Fruit fly (Drosophila melanogaster) whole organism, embryonic: Measurements from ENCODE around the gene Vti1b.
A peak's percentile ranks its signal among the peaks of the same experiment; 100 is the strongest.

ENCODE experiments used
- Asciz ChIP-seq: fragments of 200-800 bp; sonication (Bioruptor generic); optimal IDR thresholded peaks from 2 replicates; lab custom pipeline; 2017; ENCODE audit warnings: missing biosample characterization, mild to moderate bottlenecking, missing genetic modification characterization, missing genetic modification reagents
- B-H2 ChIP-seq: fragments of 200-800 bp; sonication (Bioruptor generic); optimal IDR thresholded peaks from 2 replicates; lab custom pipeline; 2018; ENCODE audit warnings: missing biosample characterization, mild to moderate bottlenecking, missing genetic modification characterization
- Bgb ChIP-seq: fragments of 200-800 bp; sonication (Bioruptor generic); IDR thresholded peaks from 2 replicates; pipeline ENCODE4 v1.3.6; 2022; ENCODE audit warnings: missing biosample characterization, missing genetic modification characterization; ENCODE audit not compliant: partially characterized antibody
- CG10654 ChIP-seq: fragments of 200-800 bp; sonication (Bioruptor generic); optimal IDR thresholded peaks from 2 replicates; lab custom pipeline; 2016; ENCODE audit warnings: missing biosample characterization, missing genetic modification characterization
- CG11398 ChIP-seq: fragments of 200-800 bp; sonication (Bioruptor generic); optimal IDR thresholded peaks from 2 replicates; lab custom pipeline; 2016; ENCODE audit warnings: missing biosample characterization, missing genetic modification characterization
- CG11560 ChIP-seq: fragments of 200-800 bp; sonication (Bioruptor generic); IDR thresholded peaks from 3 replicates; pipeline ENCODE4 v1.3.6; 2022; ENCODE audit warnings: missing biosample characterization, missing genetic modification characterization
- CG12659 ChIP-seq: fragments of 200-800 bp; sonication (Bioruptor generic); optimal IDR thresholded peaks from 3 replicates; lab custom pipeline; 2017; ENCODE audit warnings: mild to moderate bottlenecking, missing biosample characterization, missing genetic modification reagents, missing genetic modification characterization
- CG12942 ChIP-seq: fragments of 200-800 bp; sonication (Bioruptor generic); optimal IDR thresholded peaks from 3 replicates; lab custom pipeline; 2016; ENCODE audit warnings: missing biosample characterization, missing genetic modification characterization
- CG15269 ChIP-seq: fragments of 200-800 bp; sonication (Bioruptor generic); optimal IDR thresholded peaks from 2 replicates; lab custom pipeline; 2018; ENCODE audit warnings: missing biosample characterization, mild to moderate bottlenecking, missing genetic modification characterization, moderate library complexity
- CG15479 ChIP-seq: fragments of 200-800 bp; sonication (Bioruptor generic); optimal IDR thresholded peaks from 3 replicates; lab custom pipeline; 2019; ENCODE audit warnings: missing biosample characterization, mild to moderate bottlenecking, missing genetic modification characterization, moderate library complexity
- CG15601 ChIP-seq: fragments of 200-800 bp; sonication (Bioruptor generic); optimal IDR thresholded peaks from 3 replicates; lab custom pipeline; 2019; ENCODE audit warnings: missing biosample characterization, mild to moderate bottlenecking, missing genetic modification characterization, moderate library complexity
- CG16815 ChIP-seq: fragments of 200-800 bp; sonication (Bioruptor generic); optimal IDR thresholded peaks from 3 replicates; lab custom pipeline; 2017; ENCODE audit warnings: missing biosample characterization, mild to moderate bottlenecking, missing genetic modification characterization
- CG1792 ChIP-seq: fragments of 200-800 bp; sonication (Bioruptor generic); optimal IDR thresholded peaks from 2 replicates; lab custom pipeline; 2016; ENCODE audit warnings: missing biosample characterization, missing genetic modification characterization
- CG18599 ChIP-seq: fragments of 200-800 bp; sonication (Bioruptor generic); optimal IDR thresholded peaks from 3 replicates; lab custom pipeline; 2017; ENCODE audit warnings: missing biosample characterization, missing genetic modification characterization, mild to moderate bottlenecking, moderate library complexity, missing genetic modification reagents
- CG18619 ChIP-seq: fragments of 200-800 bp; sonication (Bioruptor generic); optimal IDR thresholded peaks from 3 replicates; lab custom pipeline; 2017; ENCODE audit warnings: missing biosample characterization, mild to moderate bottlenecking, missing genetic modification characterization
- CG2199 ChIP-seq: fragments of 200-800 bp; sonication (Bioruptor generic); IDR thresholded peaks from 3 replicates; pipeline ENCODE4 v1.3.6; 2022; ENCODE audit warnings: missing biosample characterization, missing genetic modification characterization
- CG2875 ChIP-seq: fragments of 200-800 bp; sonication (Bioruptor generic); optimal IDR thresholded peaks from 2 replicates; lab custom pipeline; 2017; ENCODE audit warnings: missing biosample characterization, mild to moderate bottlenecking, missing genetic modification characterization, missing genetic modification reagents
- CG34224 ChIP-seq: fragments of 200-800 bp; sonication (Bioruptor generic); IDR thresholded peaks from 3 replicates; pipeline ENCODE4 v1.3.6; 2022; ENCODE audit warnings: missing biosample characterization, missing genetic modification characterization; ENCODE audit not compliant: partially characterized antibody
- CG34422 ChIP-seq: fragments of 200-800 bp; sonication (Bioruptor generic); IDR thresholded peaks from 3 replicates; pipeline ENCODE4 v1.3.6; 2022; ENCODE audit warnings: missing biosample characterization, missing genetic modification characterization
- CG3838 ChIP-seq: fragments of 200-800 bp; sonication (Bioruptor generic); optimal IDR thresholded peaks from 3 replicates; lab custom pipeline; 2016; ENCODE audit warnings: missing biosample characterization, missing genetic modification characterization
- CG4424 ChIP-seq: fragments of 200-800 bp; sonication (Bioruptor generic); optimal IDR thresholded peaks from 3 replicates; lab custom pipeline; 2016; ENCODE audit warnings: missing biosample characterization, missing genetic modification characterization
- CG5245 ChIP-seq: fragments of 200-800 bp; sonication (Bioruptor generic); optimal IDR thresholded peaks from 3 replicates; lab custom pipeline; 2016; ENCODE audit warnings: missing biosample characterization, missing genetic modification characterization
- CG9437 ChIP-seq: fragments of 200-800 bp; sonication (Bioruptor generic); optimal IDR thresholded peaks from 2 replicates; lab custom pipeline; 2018; ENCODE audit warnings: missing biosample characterization, mild to moderate bottlenecking, missing genetic modification characterization
- CG9727 ChIP-seq: fragments of 200-800 bp; sonication (Bioruptor generic); optimal IDR thresholded peaks from 3 replicates; lab custom pipeline; 2017; ENCODE audit warnings: missing biosample characterization, mild to moderate bottlenecking, missing genetic modification characterization
- CoRest ChIP-seq: fragments of 200-800 bp; sonication (Bioruptor generic); optimal IDR thresholded peaks from 3 replicates; lab custom pipeline; 2018; ENCODE audit warnings: missing biosample characterization, mild to moderate bottlenecking, missing genetic modification characterization, moderate library complexity
- Ets97D ChIP-seq: fragments of 200-800 bp; sonication (Bioruptor generic); optimal IDR thresholded peaks from 3 replicates; lab custom pipeline; 2016; ENCODE audit warnings: missing biosample characterization, missing genetic modification characterization
- Hmx ChIP-seq: fragments of 200-800 bp; sonication (Bioruptor generic); optimal IDR thresholded peaks from 2 replicates; lab custom pipeline; 2016; ENCODE audit warnings: missing biosample characterization, missing genetic modification characterization
- Hr51 ChIP-seq, 2 experiments: fragments of 200-800 bp; sonication (Bioruptor generic); optimal IDR thresholded peaks; 2 replicates in 1 of 2; 3 replicates in 1 of 2; lab custom pipeline; 2016 to 2018; ENCODE audit warnings: missing biosample characterization in 2 of 2, missing genetic modification characterization in 2 of 2, mild to moderate bottlenecking in 1 of 2, moderate library complexity in 1 of 2
- MTF-1 ChIP-seq: fragments of 200-800 bp; sonication (Bioruptor generic); optimal IDR thresholded peaks from 2 replicates; lab custom pipeline; 2018; ENCODE audit warnings: missing biosample characterization, mild to moderate bottlenecking, missing genetic modification characterization, borderline replicate concordance
- Oaz ChIP-seq: fragments of 200-800 bp; sonication (Bioruptor generic); IDR thresholded peaks from 2 replicates; pipeline ENCODE4 v1.3.6; 2022; ENCODE audit warnings: missing biosample characterization, missing genetic modification characterization
- Pdp1 ChIP-seq, 2 experiments: fragments of 200-800 bp; sonication (Bioruptor generic); optimal IDR thresholded peaks; 3 replicates each; lab custom pipeline; 2016; ENCODE audit warnings: missing biosample characterization in 2 of 2, missing genetic modification characterization in 2 of 2, mild to moderate bottlenecking in 1 of 2, moderate library complexity in 1 of 2
- Six4 ChIP-seq: fragments of 200-800 bp; sonication (Bioruptor generic); optimal IDR thresholded peaks from 2 replicates; lab custom pipeline; 2016; ENCODE audit warnings: missing biosample characterization, missing genetic modification characterization
- Sry-δ ChIP-seq: fragments of 200-800 bp; sonication (Bioruptor generic); optimal IDR thresholded peaks from 2 replicates; lab custom pipeline; 2016; ENCODE audit warnings: missing biosample characterization, missing genetic modification characterization
- Tbp ChIP-seq: fragments of >200 bp; optimal IDR thresholded peaks from 2 replicates; lab custom pipeline; 2018; ENCODE audit warnings: missing biosample characterization, missing genetic modification characterization
- ase ChIP-seq: fragments of 200-800 bp; sonication (Bioruptor generic); IDR thresholded peaks from 3 replicates; pipeline ENCODE4 v1.3.6; 2022; ENCODE audit warnings: missing biosample characterization, missing genetic modification characterization
- emc ChIP-seq: fragments of 200-800 bp; sonication (Bioruptor generic); optimal IDR thresholded peaks from 2 replicates; lab custom pipeline; 2016; ENCODE audit warnings: missing biosample characterization, missing genetic modification characterization
- esg ChIP-seq: fragments of 200-800 bp; sonication (Bioruptor generic); conservative IDR thresholded peaks from 2 replicates; pipeline ENCODE4 v1.3.6; 2022; ENCODE audit warnings: missing biosample characterization, missing genetic modification characterization
- eve ChIP-seq, 2 experiments: fragments of >200 bp; optimal IDR thresholded peaks; 2 replicates each; lab custom pipeline; 2017; ENCODE audit warnings: missing biosample characterization in 2 of 2, missing genetic modification characterization in 2 of 2
- h ChIP-seq: fragments of >200 bp; optimal IDR thresholded peaks from 2 replicates; lab custom pipeline; 2017
- hb ChIP-seq: fragments of 200-800 bp; sonication (Bioruptor generic); IDR thresholded peaks from 3 replicates; pipeline ENCODE4 v1.3.6; 2022; ENCODE audit warnings: missing biosample characterization, missing genetic modification characterization; ENCODE audit not compliant: partially characterized antibody
- jing ChIP-seq: fragments of 200-800 bp; sonication (Bioruptor generic); optimal IDR thresholded peaks from 2 replicates; lab custom pipeline; 2018; ENCODE audit warnings: missing biosample characterization, mild to moderate bottlenecking, missing genetic modification characterization
- kni ChIP-seq: fragments of 200-800 bp; sonication (Bioruptor generic); optimal IDR thresholded peaks from 3 replicates; lab custom pipeline; 2017; ENCODE audit warnings: mild to moderate bottlenecking, missing biosample characterization, missing genetic modification reagents, missing genetic modification characterization
- mam ChIP-seq: fragments of 200-800 bp; sonication (Bioruptor generic); optimal IDR thresholded peaks from 3 replicates; lab custom pipeline; 2016; ENCODE audit warnings: missing biosample characterization, missing genetic modification characterization
- nerfin-2 ChIP-seq: fragments of 200-800 bp; sonication (Bioruptor generic); IDR thresholded peaks from 2 replicates; pipeline ENCODE4 v1.3.6; 2022; ENCODE audit warnings: missing biosample characterization, missing genetic modification characterization; ENCODE audit not compliant: partially characterized antibody
- pzg ChIP-seq: fragments of 200-800 bp; sonication (Bioruptor generic); optimal IDR thresholded peaks from 3 replicates; lab custom pipeline; 2018; ENCODE audit warnings: missing biosample characterization, mild to moderate bottlenecking, missing genetic modification characterization, moderate library complexity
- repo ChIP-seq: fragments of 200-800 bp; sonication (Bioruptor generic); optimal IDR thresholded peaks from 2 replicates; lab custom pipeline; 2016; ENCODE audit warnings: missing biosample characterization, missing genetic modification characterization
- sim ChIP-seq: fragments of 200-800 bp; sonication (Bioruptor generic); IDR thresholded peaks from 2 replicates; pipeline ENCODE4 v1.3.6; 2022; ENCODE audit warnings: missing biosample characterization, missing genetic modification characterization
- tio ChIP-seq: fragments of 200-800 bp; sonication (Bioruptor generic); optimal IDR thresholded peaks from 2 replicates; lab custom pipeline; 2017; ENCODE audit warnings: missing biosample characterization, missing genetic modification characterization, inconsistent platforms
- trh ChIP-seq: fragments of 200-800 bp; sonication (Bioruptor generic); optimal IDR thresholded peaks from 2 replicates; lab custom pipeline; 2016; ENCODE audit warnings: missing biosample characterization, missing genetic modification characterization
- tup ChIP-seq: fragments of 200-800 bp; sonication (Bioruptor generic); optimal IDR thresholded peaks from 2 replicates; lab custom pipeline; 2016; ENCODE audit warnings: missing biosample characterization, mild to moderate bottlenecking, missing genetic modification characterization, moderate library complexity

Gene Vti1b

DNA sequence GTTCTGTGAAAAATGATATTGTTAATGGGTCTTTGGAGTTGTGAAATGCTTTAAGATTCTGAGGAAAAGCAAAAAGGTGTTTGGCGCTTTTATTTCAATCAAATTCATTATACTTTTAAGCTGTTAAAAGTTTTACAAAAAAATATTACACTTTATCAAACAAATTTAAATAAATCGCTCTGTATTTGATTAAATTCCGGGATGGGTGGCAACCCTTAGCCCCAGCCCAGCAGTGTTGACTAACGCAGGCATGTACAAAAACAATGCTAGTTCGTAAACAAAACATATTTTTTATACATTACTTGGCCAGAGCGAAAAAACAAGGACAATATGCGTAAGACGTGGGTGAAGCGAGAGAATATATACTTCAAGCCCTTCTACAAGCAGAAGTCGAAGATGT lies 7.9 kb downstream of the Vti1b start, which contains the start of gene CG7685 (continued):
- TF ChIP-seq CG12942 (GFP tag; lab: Kevin White, UChicago) = peak; percentile 43
- TF ChIP-seq repo (GFP tag; lab: Kevin White, UChicago) = peak; percentile 63
- TF ChIP-seq trh (GFP tag; lab: Kevin White, UChicago) = no peak
- TF ChIP-seq CG12659 (GFP tag; lab: Kevin White, UChicago) = peak; percentile 75
- peak; percentile 66 for TF ChIP-seq Ets97D (GFP tag; lab: Kevin White, UChicago)
- peak; percentile 89 for TF ChIP-seq B-H2 (GFP tag; lab: Kevin White, UChicago)
- peak; percentile 54 to 62 for TF ChIP-seq Hr51 (GFP tag; optimal IDR thresholded peaks at IDR 0.05; lab: Kevin White, UChicago)
- TF ChIP-seq eve (GFP tag; optimal IDR thresholded peaks at IDR 0.05; lab: Kevin White, UChicago) = no peak
- no peak for TF ChIP-seq h (lab: Kevin White, UChicago)
- no peak for TF ChIP-seq Tbp (GFP tag; lab: Kevin White, UChicago)
- peak; percentile 76 for TF ChIP-seq mam (GFP tag; lab: Kevin White, UChicago)
- TF ChIP-seq CG9727 (GFP tag; lab: Kevin White, UChicago) = peak; percentile 40
- TF ChIP-seq Hmx (GFP tag; lab: Kevin White, UChicago) = peak; percentile 15
- TF ChIP-seq CG11398 = no peak
- TF ChIP-seq emc (GFP tag; lab: Kevin White, UChicago) = no peak
- TF ChIP-seq CG10654 (GFP tag; lab: Kevin White, UChicago) = peak; percentile 32
- no peak for TF ChIP-seq kni (GFP tag; lab: Kevin White, UChicago)
- TF ChIP-seq nerfin-2 = no peak
- TF ChIP-seq MTF-1 (GFP tag; lab: Kevin White, UChicago) = no peak
- TF ChIP-seq CG4424 (GFP tag; lab: Kevin White, UChicago) = peak; percentile 55
- TF ChIP-seq CoRest (tag; lab: Kevin White, UChicago) = peak; percentile 59
- TF ChIP-seq CG15601 = peak; percentile 45
- peak; percentile 73 for TF ChIP-seq CG15269 (tag; lab: Kevin White, UChicago)
- peak; percentile 54 to 68 for TF ChIP-seq Pdp1 (GFP tag; optimal IDR thresholded peaks at IDR 0.05; lab: Kevin White, UChicago)
- no peak for TF ChIP-seq sim
- TF ChIP-seq tio (GFP tag; lab: Kevin White, UChicago) = no peak
- no peak for TF ChIP-seq esg (GFP tag; lab: Robert Waterston, UW)
- TF ChIP-seq CG34224 (GFP tag; lab: Robert Waterston, UW) = peak; percentile 24; the same call in 1 of the 3 replicates
- TF ChIP-seq Six4 (GFP tag; lab: Kevin White, UChicago) = peak; percentile 44
- TF ChIP-seq Sry-δ (GFP tag; lab: Kevin White, UChicago) = peak; percentile 36
- TF ChIP-seq CG11560 = no peak
- peak; percentile 62 for TF ChIP-seq pzg (GFP tag; lab: Kevin White, UChicago)
- peak; percentile 18 for TF ChIP-seq CG3838 (GFP tag; lab: Kevin White, UChicago)
- TF ChIP-seq CG5245 (GFP tag; lab: Kevin White, UChicago) = peak; percentile 34
- no peak for TF ChIP-seq CG16815 (GFP tag; lab: Kevin White, UChicago)
- peak; percentile 18 for TF ChIP-seq Asciz (GFP tag; lab: Kevin White, UChicago)
- TF ChIP-seq hb (GFP tag; lab: Robert Waterston, UW) = no peak
- TF ChIP-seq CG1792 (GFP tag; lab: Kevin White, UChicago) = peak; percentile 20
- TF ChIP-seq CG34422 (GFP tag; lab: Robert Waterston, UW) = peak; percentile 71
- TF ChIP-seq CG9437 (GFP tag; lab: Kevin White, UChicago) = peak; percentile 3
- peak; percentile 35; the same call in 1 of the 2 replicates for TF ChIP-seq Bgb (GFP tag; lab: Robert Waterston, UW)
- peak; percentile 50 for TF ChIP-seq tup (GFP tag; lab: Kevin White, UChicago)
- peak; percentile 51 for TF ChIP-seq CG18619 (GFP tag; lab: Kevin White, UChicago)
- TF ChIP-seq Oaz (GFP tag; lab: Robert Waterston, UW) = no peak
- no peak for TF ChIP-seq CG15479 (GFP tag; lab: Kevin White, UChicago)
- no peak for TF ChIP-seq jing
- peak; percentile 11 for TF ChIP-seq CG2875 (GFP tag; lab: Kevin White, UChicago)
- TF ChIP-seq CG18599 (GFP tag; lab: Kevin White, UChicago) = peak; percentile 76
- 0 out of 3 replicates have a peak, but pooled peaks have one; percentile 32 for TF ChIP-seq CG2199 (GFP tag; lab: Robert Waterston, UW)
- no peak for TF ChIP-seq ase (GFP tag; lab: Robert Waterston, UW)
